Fruit fly (Drosophila melanogaster) whole organism, pupa: ENCODE measurements around the gene CG13616.

ENCODE experiments used
- CG10348 ChIP-seq: fragments of 200-800 bp; sonication (Bioruptor generic); IDR thresholded peaks from 2 replicates; pipeline ENCODE4 v1.3.6; 2022; ENCODE audit warnings: missing biosample characterization, missing genetic modification characterization
- CG12605 ChIP-seq: fragments of 200-800 bp; sonication (Bioruptor generic); IDR thresholded peaks from 2 replicates; pipeline ENCODE4 v1.3.6; 2022; ENCODE audit warnings: missing biosample characterization, missing genetic modification characterization
- CG13204 ChIP-seq: fragments of 200-800 bp; sonication (Bioruptor generic); optimal IDR thresholded peaks from 2 replicates; lab custom pipeline; 2018; ENCODE audit warnings: missing biosample characterization, mild to moderate bottlenecking, missing genetic modification characterization, moderate library complexity
- CG14655 ChIP-seq: fragments of 200-800 bp; sonication (Bioruptor generic); optimal IDR thresholded peaks from 3 replicates; lab custom pipeline; 2017; ENCODE audit warnings: mild to moderate bottlenecking, missing biosample characterization, missing genetic modification reagents, missing genetic modification characterization
- CG15710 ChIP-seq: fragments of 200-800 bp; sonication (Bioruptor generic); optimal IDR thresholded peaks from 2 replicates; lab custom pipeline; 2018; ENCODE audit warnings: missing biosample characterization, mild to moderate bottlenecking, missing genetic modification characterization, moderate library complexity
- CG17806 ChIP-seq: fragments of 200-800 bp; sonication (Bioruptor generic); optimal IDR thresholded peaks from 2 replicates; lab custom pipeline; 2018; ENCODE audit warnings: missing biosample characterization, mild to moderate bottlenecking, missing genetic modification characterization, moderate library complexity
- CG32121 ChIP-seq: fragments of 200-800 bp; sonication (Bioruptor generic); IDR thresholded peaks from 2 replicates; pipeline ENCODE4 v1.3.6; 2022; ENCODE audit warnings: missing biosample characterization, missing genetic modification characterization
- CG34367 ChIP-seq: fragments of 200-800 bp; sonication (Bioruptor generic); optimal IDR thresholded peaks from 2 replicates; lab custom pipeline; 2018; ENCODE audit warnings: missing biosample characterization, mild to moderate bottlenecking, missing genetic modification characterization
- CG4496 ChIP-seq: fragments of 200-800 bp; sonication (Bioruptor generic); IDR thresholded peaks from 3 replicates; pipeline ENCODE4 v1.3.6; 2022; ENCODE audit warnings: missing biosample characterization, missing genetic modification characterization
- CG8159 ChIP-seq: fragments of 200-800 bp; sonication (Bioruptor generic); optimal IDR thresholded peaks from 3 replicates; lab custom pipeline; 2018; ENCODE audit warnings: missing biosample characterization, mild to moderate bottlenecking, missing genetic modification characterization, moderate library complexity
- CG8301 ChIP-seq: fragments of 200-800 bp; sonication (Bioruptor generic); optimal IDR thresholded peaks from 2 replicates; lab custom pipeline; 2018; ENCODE audit warnings: missing biosample characterization, mild to moderate bottlenecking, missing genetic modification characterization
- CG9948 ChIP-seq: fragments of 200-800 bp; sonication (Bioruptor generic); optimal IDR thresholded peaks from 2 replicates; lab custom pipeline; 2018; ENCODE audit warnings: missing biosample characterization, mild to moderate bottlenecking, missing genetic modification characterization, moderate library complexity
- D1 ChIP-seq: fragments of 200-800 bp; sonication (Bioruptor generic); optimal IDR thresholded peaks from 2 replicates; lab custom pipeline; 2018; ENCODE audit warnings: missing biosample characterization, mild to moderate bottlenecking, missing genetic modification characterization, moderate library complexity
- EcR ChIP-seq: fragments of 200-800 bp; sonication (Bioruptor generic); optimal IDR thresholded peaks from 3 replicates; lab custom pipeline; 2019; ENCODE audit warnings: missing biosample characterization, missing genetic modification characterization, mild to moderate bottlenecking, moderate library complexity, missing genetic modification reagents
- Ets98B ChIP-seq: fragments of 200-800 bp; sonication (Bioruptor generic); IDR thresholded peaks from 2 replicates; pipeline ENCODE4 v1.3.6; 2022; ENCODE audit warnings: missing biosample characterization, missing genetic modification characterization
- Pif1A ChIP-seq: fragments of 200-800 bp; sonication (Bioruptor generic); optimal IDR thresholded peaks from 3 replicates; lab custom pipeline; 2016; ENCODE audit warnings: missing biosample characterization, missing genetic modification characterization
- Pif1B ChIP-seq: fragments of 200-800 bp; sonication (Bioruptor generic); optimal IDR thresholded peaks from 3 replicates; lab custom pipeline; 2016; ENCODE audit warnings: missing biosample characterization, missing genetic modification characterization
- Snoo ChIP-seq: fragments of 200-800 bp; sonication (Bioruptor generic); optimal IDR thresholded peaks from 3 replicates; lab custom pipeline; 2017; ENCODE audit warnings: missing biosample characterization, mild to moderate bottlenecking, missing genetic modification characterization, inconsistent platforms
- fd96Ca ChIP-seq: fragments of 200-800 bp; sonication (Bioruptor generic); IDR thresholded peaks from 3 replicates; pipeline ENCODE4 v1.3.6; 2022; ENCODE audit warnings: missing biosample characterization, missing genetic modification characterization
- gl ChIP-seq: fragments of 200-800 bp; sonication (Bioruptor generic); optimal IDR thresholded peaks from 2 replicates; lab custom pipeline; 2018; ENCODE audit warnings: missing biosample characterization, mild to moderate bottlenecking, missing genetic modification characterization
- rn ChIP-seq: fragments of 200-800 bp; sonication (Bioruptor generic); IDR thresholded peaks from 2 replicates; pipeline ENCODE4 v1.3.6; 2022; ENCODE audit warnings: missing biosample characterization, missing genetic modification characterization

CG13616 gene

DNA sequence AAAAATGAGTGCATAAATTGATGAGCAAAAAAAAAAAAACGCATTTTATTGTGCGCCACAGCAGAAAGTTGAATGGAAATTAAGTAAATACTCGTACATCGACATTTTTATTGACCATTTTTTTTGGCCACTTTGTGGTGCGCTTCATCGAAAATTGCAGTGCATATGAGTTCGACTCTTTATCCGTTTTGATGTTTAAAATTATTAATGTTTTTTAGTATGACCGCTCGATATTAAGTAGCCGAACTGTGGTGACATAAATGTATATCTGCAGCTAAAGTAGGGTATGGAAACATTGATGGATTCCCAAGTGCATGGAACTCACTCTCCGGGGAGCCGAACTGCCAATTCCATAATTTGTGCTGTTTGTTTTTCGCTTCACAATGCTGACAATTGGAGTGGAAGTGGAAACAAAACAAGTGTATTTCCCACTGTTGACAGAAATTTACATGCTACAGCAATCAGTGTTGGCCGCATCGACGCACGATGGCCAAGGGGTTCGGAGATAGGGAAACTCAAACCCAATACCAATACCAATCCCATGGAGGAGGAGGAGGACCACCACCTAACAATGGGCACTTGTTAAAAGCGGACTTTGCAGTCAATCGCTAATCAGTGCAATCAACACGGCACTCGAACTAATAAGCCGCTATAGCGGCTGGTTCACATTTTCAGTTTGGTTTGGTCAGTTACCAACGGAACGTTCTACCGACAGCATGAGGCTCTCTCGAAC lies at the start of gene CG13616:
CG13616 (plus strand) TSS at position 683 of the 733 bp plus-strand sequence.
- TF ChIP-seq CG4496 (GFP tag; lab: Robert Waterston, UW) (no peak), CG32121 (no peak), EcR (GFP tag; lab: Kevin White, UChicago) (no peak), CG8301 (tag; lab: Kevin White, UChicago) (no peak), D1 (no peak), CG34367 (tag; lab: Kevin White, UChicago) (no peak), Snoo (tag; lab: Kevin White, UChicago) (no peak), CG8159 (tag; lab: Kevin White, UChicago) (no peak), CG9948 (tag; lab: Kevin White, UChicago) (no peak), CG13204 (GFP tag; lab: Kevin White, UChicago) (no peak), Pif1B (GFP tag; lab: Kevin White, UChicago) (no peak), Ets98B (GFP tag; lab: Robert Waterston, UW) (no peak), CG12605 (GFP tag; lab: Robert Waterston, UW) (no peak)

dm6 chr3R:24348420-24349190 lies 44.1 kb upstream of the CG13616 start, which contains the start of the genes CG5746 and CG6454:
Gene CG5746 (minus strand): TSS chr3R:24348791.
Gene CG6454 (plus strand): TSS chr3R:24349182.
- TF ChIP-seq Pif1B (GFP tag; lab: Kevin White, UChicago): no peak
- no peak for TF ChIP-seq CG9948 (tag; lab: Kevin White, UChicago)
- TF ChIP-seq fd96Ca (GFP tag; lab: Robert Waterston, UW): no peak
- no peak for TF ChIP-seq CG13204 (GFP tag; lab: Kevin White, UChicago)
- 0 out of 3 replicates have a peak, but pooled peaks have one; percentile 12 for TF ChIP-seq CG4496 (GFP tag; lab: Robert Waterston, UW)
- no peak for TF ChIP-seq CG17806 (tag; lab: Kevin White, UChicago)
- no peak for TF ChIP-seq gl (tag; lab: Kevin White, UChicago)
- TF ChIP-seq D1: no peak
- TF ChIP-seq CG15710 (tag; lab: Kevin White, UChicago): peak; percentile 38

DNA sequence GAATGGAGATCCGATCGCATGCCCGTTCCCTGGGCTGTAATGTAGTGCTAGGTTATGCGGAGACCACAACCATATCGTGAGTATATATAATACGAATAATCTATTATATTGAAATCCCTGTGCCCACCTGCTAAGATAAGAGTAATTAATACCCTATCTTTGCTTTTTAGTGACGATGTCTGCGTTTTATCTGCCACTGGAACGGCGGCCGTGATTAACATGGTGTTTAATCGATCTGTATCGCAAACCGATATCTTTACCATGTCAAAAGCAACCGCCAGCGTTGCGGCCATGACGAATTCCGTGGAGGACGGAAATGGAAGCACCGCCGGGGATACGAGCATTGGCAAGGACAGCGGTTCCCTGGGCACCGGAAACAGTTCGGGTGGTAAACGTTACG lies 39.2 kb upstream of the CG13616 start:
- TF ChIP-seq EcR (GFP tag; lab: Kevin White, UChicago) (no peak), CG10348 (GFP tag; lab: Robert Waterston, UW) (no peak), CG14655 (no peak), gl (tag; lab: Kevin White, UChicago) (no peak), CG12605 (GFP tag; lab: Robert Waterston, UW) (no peak)

- TF ChIP-seq CG32121: no peak
- TF ChIP-seq CG10348 (GFP tag; lab: Robert Waterston, UW): no peak
- TF ChIP-seq Snoo (tag; lab: Kevin White, UChicago): no peak
- no peak for TF ChIP-seq CG15710 (tag; lab: Kevin White, UChicago)
- no peak for TF ChIP-seq CG8301 (tag; lab: Kevin White, UChicago)
- no peak for TF ChIP-seq CG14655
- TF ChIP-seq gl (tag; lab: Kevin White, UChicago): no peak
- TF ChIP-seq CG34367 (tag; lab: Kevin White, UChicago): no peak
Measured at dm6 chr3R:24357698-24358097, 35.0 kb upstream of the CG13616 start, which contains the start of gene Golgin84. Gene Golgin84 (minus strand): TSS chr3R:24357938.

DNA sequence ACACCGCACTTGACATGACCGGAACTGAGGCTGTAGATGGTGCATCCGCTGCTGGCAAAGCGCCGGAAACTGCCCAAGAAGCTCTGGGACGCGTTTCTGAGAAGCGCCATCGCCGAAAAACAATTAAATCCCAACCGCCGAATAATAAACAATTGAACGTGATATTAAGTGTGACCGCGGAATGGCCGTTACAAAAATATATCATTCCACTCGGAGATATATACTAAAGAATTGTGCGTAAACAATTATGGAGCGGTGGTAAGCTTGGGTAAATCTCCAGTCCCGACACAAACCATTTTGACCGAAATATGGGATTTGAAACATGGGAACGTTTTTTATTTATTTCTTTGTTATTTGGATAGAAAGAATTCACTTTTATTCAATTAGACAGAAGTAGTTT lies 32.7 kb upstream of the CG13616 start, which contains the start of gene CG18528:
CG18528 (minus strand) TSS at position 188 of the 400 bp plus-strand sequence.
- no peak for TF ChIP-seq gl (tag; lab: Kevin White, UChicago)
- no peak for TF ChIP-seq rn (GFP tag; lab: Robert Waterston, UW)
- no peak for TF ChIP-seq CG12605 (GFP tag; lab: Robert Waterston, UW)
- no peak for TF ChIP-seq Ets98B (GFP tag; lab: Robert Waterston, UW)
- no peak for TF ChIP-seq CG34367 (tag; lab: Kevin White, UChicago)
- no peak for TF ChIP-seq Pif1B (GFP tag; lab: Kevin White, UChicago)
- TF ChIP-seq CG32121: no peak

DNA sequence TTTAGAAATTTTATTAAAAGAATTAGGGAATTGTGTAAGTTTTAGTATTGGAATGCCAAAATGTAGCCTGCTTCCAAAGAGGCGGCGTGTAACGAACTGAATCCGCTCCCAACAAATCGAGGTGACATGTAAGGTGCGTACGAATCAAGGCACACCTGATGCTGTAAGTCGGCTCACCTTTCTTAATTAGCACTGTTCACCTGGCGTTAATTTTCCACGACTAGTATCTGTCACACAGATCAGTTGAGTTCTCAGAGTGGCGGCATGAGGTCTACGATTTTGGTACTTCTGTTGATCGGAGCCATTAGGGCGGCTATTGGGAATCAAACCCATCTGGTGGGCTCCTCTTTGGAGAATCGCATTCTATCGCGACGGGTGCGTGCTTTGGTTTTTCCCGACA lies 31.1 kb upstream of the CG13616 start, which contains the start of the genes CG5762 and CG33339:
CG5762 (minus strand) TSS at position 101 of the 400 bp plus-strand sequence.
CG33339 (plus strand) TSS at position 265 of the 400 bp plus-strand sequence.
- no peak for TF ChIP-seq gl (tag; lab: Kevin White, UChicago)
- no peak for TF ChIP-seq fd96Ca (GFP tag; lab: Robert Waterston, UW)
- no peak for TF ChIP-seq D1
- no peak for TF ChIP-seq EcR (GFP tag; lab: Kevin White, UChicago)
- no peak for TF ChIP-seq Pif1A
- TF ChIP-seq Pif1B (GFP tag; lab: Kevin White, UChicago): no peak
- TF ChIP-seq rn (GFP tag; lab: Robert Waterston, UW): no peak
- TF ChIP-seq CG14655: no peak
- TF ChIP-seq CG13204 (GFP tag; lab: Kevin White, UChicago): no peak
- TF ChIP-seq Snoo (tag; lab: Kevin White, UChicago): no peak
- no peak for TF ChIP-seq CG8159 (tag; lab: Kevin White, UChicago)
- TF ChIP-seq CG4496 (GFP tag; lab: Robert Waterston, UW): no peak
- no peak for TF ChIP-seq Ets98B (GFP tag; lab: Robert Waterston, UW)
- TF ChIP-seq CG9948 (tag; lab: Kevin White, UChicago): no peak
- TF ChIP-seq CG32121: no peak
- no peak for TF ChIP-seq CG8301 (tag; lab: Kevin White, UChicago)
